Worm (Caenorhabditis elegans) whole organism, young adult: Measurements from ENCODE around the gene C46C11.4.

ENCODE experiments used
- C17E4.6 ChIP-seq: fragments of 200-800 bp; sonication (Bioruptor generic); IDR thresholded peaks from 2 replicates; pipeline ENCODE4 v1.3.6; 2022; ENCODE audit warnings: missing genetic modification reagents, missing genetic modification characterization, missing compliant biosample characterization
- F49E8.2 ChIP-seq: sonication (generic microtip); optimal IDR thresholded peaks from 3 replicates; lab custom pipeline; 2017; ENCODE audit warnings: missing genetic modification characterization, mild to moderate bottlenecking, missing compliant biosample characterization, antibody characterized with exemption, moderate library complexity; ENCODE audit not compliant: insufficient read depth
- ama-1 ChIP-seq, 3 experiments: fragments of 150-350 bp in 1 of 3; sonication (generic microtip) in 2 of 3; optimal IDR thresholded peaks; 2 replicates each; lab custom pipeline; 2014 to 2018; ENCODE audit warnings: missing biosample characterization in 2 of 3, missing genetic modification characterization in 2 of 3, missing genetic modification reagents in 2 of 3
- lin-54 ChIP-seq: fragments of 200-800 bp; sonication (Bioruptor generic); optimal IDR thresholded peaks from 2 replicates; lab custom pipeline; 2018; ENCODE audit warnings: mild to moderate bottlenecking, missing genetic modification characterization, missing compliant biosample characterization
- lsy-27 ChIP-seq: sonication (generic microtip); optimal IDR thresholded peaks from 2 replicates; lab custom pipeline; 2017; ENCODE audit warnings: missing genetic modification characterization, mild to moderate bottlenecking, missing compliant biosample characterization, antibody characterized with exemption, missing genotype, borderline replicate concordance; ENCODE audit not compliant: insufficient read depth
- mel-28 ChIP-seq: sonication (generic microtip); optimal IDR thresholded peaks from 2 replicates; lab custom pipeline; 2016; ENCODE audit warnings: borderline replicate concordance, mild to moderate bottlenecking, missing genetic modification characterization, missing compliant biosample characterization

DNA sequence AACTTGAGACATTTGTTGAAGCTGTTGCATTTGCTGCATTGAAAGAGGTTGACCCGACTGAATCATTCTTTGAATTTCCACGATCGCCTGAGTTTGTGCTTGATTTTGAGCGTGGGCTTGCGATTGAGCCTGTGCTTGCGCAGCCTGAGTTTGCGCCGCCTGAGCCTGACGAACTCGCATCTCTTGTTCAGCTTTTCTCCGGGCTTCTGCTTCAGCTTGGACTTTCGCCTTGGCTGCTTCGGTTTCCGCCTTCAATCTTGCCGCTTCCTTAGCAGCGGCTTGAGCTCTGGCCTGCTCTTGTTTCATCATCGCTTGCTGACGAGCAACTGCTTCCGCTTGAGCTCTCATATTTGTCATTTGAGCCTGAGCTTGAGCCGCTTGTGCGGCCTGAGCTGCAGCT is 49.6 kb downstream of the C46C11.4 start:
- TF ChIP-seq lsy-27 (tag; lab: Kevin White, UChicago) (no peak), C17E4.6 (GFP tag; lab: Robert Waterston, UW) (no peak), lin-54 (GFP tag; lab: Kevin White, UChicago) (no peak), mel-28 (tag; lab: Kevin White, UChicago) (no peak), ama-1 (optimal IDR thresholded peaks at IDR 0.05; lab: Kevin White, UChicago) (no peak), ama-1 (GFP tag; optimal IDR thresholded peaks at IDR 0.05; lab: Kevin White, UChicago) (no peak), F49E8.2 (tag; lab: Kevin White, UChicago) (no peak)
